Worm (Caenorhabditis elegans) whole organism, L2 larva: ENCODE measurements around the gene clec-82.

Source experiments
- C34F6.9 ChIP-seq: fragments of 150-350 bp; optimal IDR thresholded peaks from 2 replicates; lab custom pipeline; 2014; ENCODE audit warnings: missing biosample characterization, missing genetic modification characterization
- F13H6.1 ChIP-seq: sonication (generic microtip); optimal IDR thresholded peaks from 2 replicates; lab custom pipeline; 2016; ENCODE audit warnings: missing genetic modification characterization, missing compliant biosample characterization
- ama-1 ChIP-seq: fragments of 150-350 bp; optimal IDR thresholded peaks from 2 replicates; lab custom pipeline; 2018; ENCODE audit warnings: inconsistent platforms
- blmp-1 ChIP-seq: sonication (generic microtip); optimal IDR thresholded peaks from 2 replicates; lab custom pipeline; 2017; ENCODE audit warnings: missing genetic modification characterization, mild to moderate bottlenecking, missing compliant biosample characterization, antibody characterized with exemption, moderate library complexity; ENCODE audit not compliant: insufficient read depth
- ceh-16 ChIP-seq: fragments of 150-350 bp; optimal IDR thresholded peaks from 2 replicates; lab custom pipeline; 2014; ENCODE audit warnings: missing biosample characterization, missing genetic modification characterization
- ceh-82 ChIP-seq: fragments of 150-350 bp; optimal IDR thresholded peaks from 2 replicates; lab custom pipeline; 2014; ENCODE audit warnings: missing biosample characterization, missing genetic modification characterization
- crh-2 ChIP-seq: sonication (generic microtip); optimal IDR thresholded peaks from 2 replicates; lab custom pipeline; 2017; ENCODE audit warnings: missing biosample characterization, missing genetic modification characterization
- egl-27 ChIP-seq: sonication (generic microtip); optimal IDR thresholded peaks from 3 replicates; lab custom pipeline; 2017; ENCODE audit warnings: missing biosample characterization, missing genetic modification reagents, missing genetic modification characterization
- elt-1 ChIP-seq: fragments of 150-350 bp; optimal IDR thresholded peaks from 2 replicates; lab custom pipeline; 2014; ENCODE audit warnings: missing biosample characterization, missing genetic modification characterization
- elt-3 ChIP-seq: sonication (generic microtip); optimal IDR thresholded peaks from 2 replicates; lab custom pipeline; 2017; ENCODE audit warnings: missing biosample characterization, missing genetic modification characterization
- fos-1 ChIP-seq: fragments of 150-350 bp; optimal IDR thresholded peaks from 2 replicates; lab custom pipeline; 2014; ENCODE audit warnings: missing biosample characterization, missing genetic modification characterization
- gmeb-1 ChIP-seq: fragments of 150-350 bp; optimal IDR thresholded peaks from 2 replicates; lab custom pipeline; 2014; ENCODE audit warnings: missing biosample characterization, missing genetic modification characterization
- lin-13 ChIP-seq: fragments of 150-350 bp; optimal IDR thresholded peaks from 2 replicates; lab custom pipeline; 2014; ENCODE audit warnings: missing biosample characterization, missing genetic modification reagents, missing genetic modification characterization
- lin-39 ChIP-seq: fragments of 150-350 bp; optimal IDR thresholded peaks from 2 replicates; lab custom pipeline; 2014; ENCODE audit warnings: missing biosample characterization, missing genetic modification reagents, missing genetic modification characterization
- lsy-2 ChIP-seq, 2 experiments: fragments of 150-350 bp in 1 of 2; sonication (generic microtip) in 1 of 2; optimal IDR thresholded peaks; 2 replicates each; lab custom pipeline; 2014 to 2017; ENCODE audit warnings: missing biosample characterization in 2 of 2, missing genetic modification characterization in 2 of 2
- mab-5 ChIP-seq: fragments of 150-350 bp; optimal IDR thresholded peaks from 2 replicates; lab custom pipeline; 2014; ENCODE audit warnings: missing biosample characterization, missing genetic modification characterization
- mdl-1 ChIP-seq, 2 experiments: fragments of 150-350 bp in 1 of 2; sonication (generic microtip) in 1 of 2; optimal IDR thresholded peaks; 2 replicates each; lab custom pipeline; 2017; ENCODE audit warnings: missing biosample characterization in 2 of 2, missing genetic modification characterization in 2 of 2
- nhr-10 ChIP-seq: sonication (generic microtip); optimal IDR thresholded peaks from 2 replicates; lab custom pipeline; 2017; ENCODE audit warnings: missing biosample characterization, missing genetic modification characterization
- nhr-11 ChIP-seq: fragments of 150-350 bp; optimal IDR thresholded peaks from 2 replicates; lab custom pipeline; 2014; ENCODE audit warnings: missing biosample characterization, missing genetic modification characterization
- nhr-129 ChIP-seq: fragments of 150-350 bp; optimal IDR thresholded peaks from 2 replicates; lab custom pipeline; 2014; ENCODE audit warnings: missing biosample characterization, missing genetic modification characterization
- nhr-23 ChIP-seq: fragments of 150-350 bp; optimal IDR thresholded peaks from 2 replicates; lab custom pipeline; 2014; ENCODE audit warnings: missing biosample characterization, missing genetic modification reagents, missing genetic modification characterization
- nhr-237 ChIP-seq: fragments of 150-350 bp; optimal IDR thresholded peaks from 2 replicates; lab custom pipeline; 2014; ENCODE audit warnings: missing biosample characterization, missing genetic modification characterization
- nhr-25 ChIP-seq: fragments of 150-350 bp; sonication (generic microtip); optimal IDR thresholded peaks from 3 replicates; lab custom pipeline; 2014; ENCODE audit warnings: missing biosample characterization, missing genetic modification characterization
- nhr-77 ChIP-seq: fragments of 150-350 bp; optimal IDR thresholded peaks from 2 replicates; lab custom pipeline; 2014; ENCODE audit warnings: missing biosample characterization, missing genetic modification characterization
- peb-1 ChIP-seq: fragments of 150-350 bp; optimal IDR thresholded peaks from 2 replicates; lab custom pipeline; 2014; ENCODE audit warnings: missing biosample characterization, missing genetic modification characterization
- sem-4 ChIP-seq: fragments of 150-350 bp; optimal IDR thresholded peaks from 2 replicates; lab custom pipeline; 2014; ENCODE audit warnings: missing biosample characterization, missing genetic modification reagents, missing genetic modification characterization
- skn-1 ChIP-seq: sonication (generic microtip); optimal IDR thresholded peaks from 2 replicates; lab custom pipeline; 2017; ENCODE audit warnings: missing biosample characterization, missing genetic modification characterization
- sma-3 ChIP-seq: sonication (generic microtip); optimal IDR thresholded peaks from 2 replicates; lab custom pipeline; 2016; ENCODE audit warnings: missing genetic modification reagents, missing genetic modification characterization, missing compliant biosample characterization
- sma-9 ChIP-seq, 2 experiments: fragments of 150-350 bp in 1 of 2; sonication (generic microtip) in 1 of 2; optimal IDR thresholded peaks; 2 replicates each; lab custom pipeline; 2014 to 2016; ENCODE audit warnings: missing genetic modification characterization in 2 of 2, mild to moderate bottlenecking in 1 of 2, missing biosample characterization in 1 of 2, missing compliant biosample characterization in 1 of 2, missing genetic modification reagents in 1 of 2, moderate library complexity in 1 of 2
- unc-39 ChIP-seq: fragments of 150-350 bp; optimal IDR thresholded peaks from 2 replicates; lab custom pipeline; 2014; ENCODE audit warnings: missing biosample characterization, missing genetic modification characterization
- unc-55 ChIP-seq: fragments of 150-350 bp; sonication (generic microtip); optimal IDR thresholded peaks from 3 replicates; lab custom pipeline; 2014; ENCODE audit warnings: missing biosample characterization, missing genetic modification reagents, missing genetic modification characterization
- unc-62 ChIP-seq: fragments of 150-350 bp; optimal IDR thresholded peaks from 2 replicates; lab custom pipeline; 2014; ENCODE audit warnings: missing biosample characterization, missing genetic modification reagents, missing genetic modification characterization
- ztf-1 ChIP-seq: fragments of 200-800 bp; sonication (Bioruptor generic); conservative IDR thresholded peaks from 2 replicates; pipeline ENCODE4 v1.3.6; 2022; ENCODE audit warnings: missing genetic modification characterization, missing compliant biosample characterization
- ztf-11 ChIP-seq: sonication (generic microtip); optimal IDR thresholded peaks from 2 replicates; lab custom pipeline; 2017; ENCODE audit warnings: missing biosample characterization, missing genetic modification characterization
- ztf-4 ChIP-seq: fragments of 150-350 bp; optimal IDR thresholded peaks from 2 replicates; lab custom pipeline; 2014; ENCODE audit warnings: missing biosample characterization, missing genetic modification characterization

clec-82 gene

ce11 chrIV:2805525-2805924, 29.9 kb upstream of the clec-82 start, which contains the start of gene Y54G2A.45 (continued):
- TF ChIP-seq nhr-23 (tag; lab: Kevin White, UChicago) (no peak), sem-4 (tag; lab: Kevin White, UChicago) (no peak), ztf-11 (no peak)

- no peak for TF ChIP-seq C34F6.9
- TF ChIP-seq ceh-82 (tag; lab: Kevin White, UChicago): no peak
- no peak for TF ChIP-seq nhr-237 (tag; lab: Kevin White, UChicago)
- TF ChIP-seq F13H6.1: no peak
- no peak for TF ChIP-seq nhr-25 (tag; lab: Kevin White, UChicago)
- TF ChIP-seq mdl-1 (tag; optimal IDR thresholded peaks at IDR 0.05; lab: Kevin White, UChicago): no peak
- no peak for TF ChIP-seq ama-1
- TF ChIP-seq lin-39 (tag; lab: Kevin White, UChicago): no peak
- no peak for TF ChIP-seq unc-55
- no peak for TF ChIP-seq ceh-16 (tag; lab: Kevin White, UChicago)
- TF ChIP-seq gmeb-1 (tag; lab: Kevin White, UChicago): no peak
- TF ChIP-seq lin-13: no peak
- TF ChIP-seq mab-5 (tag; lab: Kevin White, UChicago): no peak
- no peak for TF ChIP-seq skn-1 (tag; lab: Kevin White, UChicago)
- TF ChIP-seq, all 48 proteins: peak for 0
Observed at ce11 chrIV:2808154-2808553, 27.3 kb upstream of the clec-82 start.

ce11 chrIV:2809208-2809607, 26.3 kb upstream of the clec-82 start, which contains the start of gene Y54G2A.76:
Y54G2A.76 (plus strand) TSS chrIV:2809410.
- TF ChIP-seq blmp-1 (tag; lab: Kevin White, UChicago) (no peak), nhr-11 (tag; lab: Kevin White, UChicago) (no peak), ztf-4 (no peak), ztf-1 (GFP tag; lab: Robert Waterston, UW) (no peak), nhr-25 (tag; lab: Kevin White, UChicago) (no peak), sma-3 (GFP tag; lab: Kevin White, UChicago) (no peak), nhr-10 (tag; lab: Kevin White, UChicago) (no peak), sma-9 (GFP tag; optimal IDR thresholded peaks at IDR 0.05; lab: Kevin White, UChicago) (no peak), sma-9 (tag; optimal IDR thresholded peaks at IDR 0.05; lab: Kevin White, UChicago) (no peak), sem-4 (tag; lab: Kevin White, UChicago) (no peak), peb-1 (tag; lab: Kevin White, UChicago) (no peak), ama-1 (no peak), mab-5 (tag; lab: Kevin White, UChicago) (no peak), unc-62 (GFP tag; lab: Kevin White, UChicago) (no peak), unc-39 (tag; lab: Kevin White, UChicago) (no peak)
- TF ChIP-seq, all 48 proteins: peak for 0

- TF ChIP-seq nhr-129 (tag; lab: Kevin White, UChicago): no peak
- TF ChIP-seq mdl-1 (tag; optimal IDR thresholded peaks at IDR 0.05; lab: Kevin White, UChicago): no peak
- no peak for TF ChIP-seq crh-2 (tag; lab: Kevin White, UChicago)
- no peak for TF ChIP-seq nhr-25 (tag; lab: Kevin White, UChicago)
- TF ChIP-seq sma-3 (GFP tag; lab: Kevin White, UChicago): no peak
- no peak for TF ChIP-seq lin-39 (tag; lab: Kevin White, UChicago)
- no peak for TF ChIP-seq ama-1
- TF ChIP-seq sem-4 (tag; lab: Kevin White, UChicago): no peak
- TF ChIP-seq elt-3 (tag; lab: Kevin White, UChicago): no peak
- TF ChIP-seq ztf-11: no peak
- no peak for TF ChIP-seq ztf-1 (GFP tag; lab: Robert Waterston, UW)
- no peak for TF ChIP-seq unc-62 (GFP tag; lab: Kevin White, UChicago)
- no peak for TF ChIP-seq ceh-16 (tag; lab: Kevin White, UChicago)
- TF ChIP-seq fos-1 (tag; lab: Kevin White, UChicago): no peak
- TF ChIP-seq C34F6.9: no peak
- TF ChIP-seq egl-27 (tag; lab: Kevin White, UChicago): no peak
- TF ChIP-seq lin-13: no peak
- TF ChIP-seq nhr-77 (tag; lab: Kevin White, UChicago): no peak
Observed at ce11 chrIV:2817038-2817437, 18.4 kb upstream of the clec-82 start.

DNA sequence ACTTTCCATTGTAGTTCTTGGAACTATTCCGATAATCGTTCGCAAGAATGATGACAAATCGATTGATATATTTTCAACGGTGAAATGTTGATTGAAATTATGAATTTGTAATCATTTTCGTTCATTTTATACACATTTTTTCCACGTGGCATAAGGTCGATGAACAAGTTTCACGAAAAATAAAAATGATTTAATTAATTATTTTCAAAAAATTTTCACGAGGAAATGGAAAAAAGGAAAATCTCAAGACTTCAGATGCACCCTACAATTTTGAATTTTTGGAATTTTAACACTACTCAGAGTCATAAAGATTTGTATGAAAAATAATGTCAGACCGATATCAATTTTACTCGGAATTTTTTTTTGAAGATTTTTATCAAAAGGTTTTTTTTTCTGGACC, 15.8 kb upstream of the clec-82 start, which contains the start of gene Y54G2A.13:
Y54G2A.13 (minus strand) TSS at position 101 of the 400 bp plus-strand sequence.
- TF ChIP-seq nhr-23 (tag; lab: Kevin White, UChicago) (no peak), lsy-2 (tag; optimal IDR thresholded peaks at IDR 0.05; lab: Kevin White, UChicago) (no peak), ama-1 (no peak), elt-1 (no peak), nhr-237 (tag; lab: Kevin White, UChicago) (no peak), nhr-10 (tag; lab: Kevin White, UChicago) (no peak), blmp-1 (tag; lab: Kevin White, UChicago) (no peak)
